Worm (Caenorhabditis elegans) whole organism, mixed stage, embryonic: ENCODE data around the gene bbs-4.
A peak's percentile ranks its signal among the peaks of the same experiment; 100 is the strongest.

Experiments used
- M03D4.4 ChIP-seq: sonication (generic microtip); optimal IDR thresholded peaks from 2 replicates; lab custom pipeline; 2017; ENCODE audit warnings: mild to moderate bottlenecking, missing genetic modification characterization, missing compliant biosample characterization
- bed-3 ChIP-seq: fragments of 200-800 bp; sonication (Bioruptor generic); optimal IDR thresholded peaks from 3 replicates; lab custom pipeline; 2018; ENCODE audit warnings: mild to moderate bottlenecking, missing genetic modification characterization, moderate library complexity, missing compliant biosample characterization
- blmp-1 ChIP-seq: fragments of 150-350 bp; optimal IDR thresholded peaks from 2 replicates; lab custom pipeline; 2014; ENCODE audit warnings: missing biosample characterization, missing genetic modification characterization
- ceh-39 ChIP-seq: fragments of 150-350 bp; optimal IDR thresholded peaks from 2 replicates; lab custom pipeline; 2014; ENCODE audit warnings: missing biosample characterization, missing genetic modification characterization
- ceh-43 ChIP-seq: fragments of 200-800 bp; sonication (Bioruptor generic); optimal IDR thresholded peaks from 2 replicates; lab custom pipeline; 2018; ENCODE audit warnings: mild to moderate bottlenecking, missing genetic modification characterization, moderate library complexity, missing compliant biosample characterization
- ceh-83 ChIP-seq: fragments of 200-800 bp; sonication (Bioruptor generic); optimal IDR thresholded peaks from 2 replicates; lab custom pipeline; 2018; ENCODE audit warnings: mild to moderate bottlenecking, missing genetic modification characterization, missing compliant biosample characterization
- ces-1 ChIP-seq: fragments of 150-350 bp; optimal IDR thresholded peaks from 2 replicates; lab custom pipeline; 2014; ENCODE audit warnings: missing biosample characterization, missing genetic modification reagents, missing genetic modification characterization
- cnd-1 ChIP-seq: fragments of 200-800 bp; sonication (Bioruptor generic); optimal IDR thresholded peaks from 2 replicates; lab custom pipeline; 2018; ENCODE audit warnings: mild to moderate bottlenecking, missing genetic modification characterization, missing compliant biosample characterization
- drap-1 ChIP-seq: fragments of 200-800 bp; sonication (Bioruptor generic); optimal IDR thresholded peaks from 3 replicates; lab custom pipeline; 2018; ENCODE audit warnings: mild to moderate bottlenecking, missing genetic modification characterization, missing compliant biosample characterization
- elt-1 ChIP-seq: sonication (generic microtip); optimal IDR thresholded peaks from 2 replicates; lab custom pipeline; 2017; ENCODE audit warnings: missing genetic modification characterization, mild to moderate bottlenecking, missing compliant biosample characterization, antibody characterized with exemption, moderate library complexity, borderline replicate concordance; ENCODE audit not compliant: insufficient read depth
- elt-3 ChIP-seq: fragments of 150-350 bp; optimal IDR thresholded peaks from 2 replicates; lab custom pipeline; 2014; ENCODE audit warnings: missing biosample characterization, missing genetic modification characterization
- flh-1 ChIP-seq: fragments of 200-800 bp; sonication (Bioruptor generic); optimal IDR thresholded peaks from 2 replicates; lab custom pipeline; 2018; ENCODE audit warnings: mild to moderate bottlenecking, missing genetic modification characterization, moderate library complexity, missing compliant biosample characterization
- ham-2 ChIP-seq: fragments of 200-800 bp; sonication (Bioruptor generic); optimal IDR thresholded peaks from 2 replicates; lab custom pipeline; 2018; ENCODE audit warnings: mild to moderate bottlenecking, missing genetic modification characterization, missing compliant biosample characterization
- lin-13 ChIP-seq: fragments of 150-350 bp; optimal IDR thresholded peaks from 2 replicates; lab custom pipeline; 2014; ENCODE audit warnings: missing biosample characterization, missing genetic modification characterization
- lin-32 ChIP-seq: fragments of 200-800 bp; sonication (Bioruptor generic); optimal IDR thresholded peaks from 2 replicates; lab custom pipeline; 2018; ENCODE audit warnings: mild to moderate bottlenecking, missing genetic modification characterization, missing compliant biosample characterization
- lsy-2 ChIP-seq: fragments of 150-350 bp; optimal IDR thresholded peaks from 2 replicates; lab custom pipeline; 2014; ENCODE audit warnings: missing biosample characterization, missing genetic modification characterization
- mab-5 ChIP-seq: fragments of 150-350 bp; optimal IDR thresholded peaks from 2 replicates; lab custom pipeline; 2014; ENCODE audit warnings: missing biosample characterization, missing genetic modification characterization
- mep-1 ChIP-seq: fragments of 150-350 bp; optimal IDR thresholded peaks from 2 replicates; lab custom pipeline; 2017; ENCODE audit warnings: missing biosample characterization, missing genetic modification reagents, missing genetic modification characterization, inconsistent platforms
- mls-2 ChIP-seq: sonication (generic microtip); optimal IDR thresholded peaks from 2 replicates; lab custom pipeline; 2016; ENCODE audit warnings: mild to moderate bottlenecking, missing genetic modification characterization, moderate library complexity, missing compliant biosample characterization
- nhr-12 ChIP-seq: fragments of 150-350 bp; optimal IDR thresholded peaks from 2 replicates; lab custom pipeline; 2014; ENCODE audit warnings: missing biosample characterization, missing genetic modification characterization
- nhr-2 ChIP-seq: fragments of 150-350 bp; optimal IDR thresholded peaks from 2 replicates; lab custom pipeline; 2014; ENCODE audit warnings: missing biosample characterization, missing genetic modification characterization
- nhr-237 ChIP-seq: fragments of 150-350 bp; optimal IDR thresholded peaks from 2 replicates; lab custom pipeline; 2014; ENCODE audit warnings: missing biosample characterization, missing genetic modification characterization
- nhr-28 ChIP-seq: fragments of 150-350 bp; optimal IDR thresholded peaks from 2 replicates; lab custom pipeline; 2014; ENCODE audit warnings: missing biosample characterization, missing genetic modification characterization
- nhr-76 ChIP-seq: sonication (generic microtip); optimal IDR thresholded peaks from 2 replicates; lab custom pipeline; 2017; ENCODE audit warnings: missing biosample characterization, missing genetic modification characterization
- pha-4 ChIP-seq: fragments of 150-350 bp; optimal IDR thresholded peaks from 2 replicates; lab custom pipeline; 2018; ENCODE audit warnings: missing biosample characterization, missing genetic modification reagents, missing genetic modification characterization
- sem-2 ChIP-seq: fragments of 200-800 bp; sonication (Bioruptor generic); optimal IDR thresholded peaks from 2 replicates; lab custom pipeline; 2018; ENCODE audit warnings: mild to moderate bottlenecking, missing genetic modification characterization, missing compliant biosample characterization
- snpc-4 ChIP-seq: fragments of 150-350 bp; optimal IDR thresholded peaks from 2 replicates; lab custom pipeline; 2014; ENCODE audit warnings: missing biosample characterization, missing genetic modification characterization
- sptf-1 ChIP-seq: sonication (generic microtip); optimal IDR thresholded peaks from 2 replicates; lab custom pipeline; 2017; ENCODE audit warnings: mild to moderate bottlenecking, missing genetic modification characterization, moderate library complexity, missing compliant biosample characterization
- tbx-8 ChIP-seq: fragments of 200-800 bp; sonication (Bioruptor generic); optimal IDR thresholded peaks from 2 replicates; lab custom pipeline; 2018; ENCODE audit warnings: mild to moderate bottlenecking, missing genetic modification characterization, moderate library complexity, missing compliant biosample characterization
- unc-120 ChIP-seq: sonication (generic microtip); optimal IDR thresholded peaks from 2 replicates; lab custom pipeline; 2017; ENCODE audit warnings: missing genetic modification characterization, missing compliant biosample characterization; ENCODE audit not compliant: poor library complexity, severe bottlenecking
- unc-39 ChIP-seq: fragments of 150-350 bp; optimal IDR thresholded peaks from 2 replicates; lab custom pipeline; 2014; ENCODE audit warnings: missing biosample characterization, missing genetic modification characterization
- ztf-11 ChIP-seq: fragments of 150-350 bp; optimal IDR thresholded peaks from 2 replicates; lab custom pipeline; 2014; ENCODE audit warnings: missing biosample characterization, missing genetic modification characterization

The bbs-4 gene

DNA sequence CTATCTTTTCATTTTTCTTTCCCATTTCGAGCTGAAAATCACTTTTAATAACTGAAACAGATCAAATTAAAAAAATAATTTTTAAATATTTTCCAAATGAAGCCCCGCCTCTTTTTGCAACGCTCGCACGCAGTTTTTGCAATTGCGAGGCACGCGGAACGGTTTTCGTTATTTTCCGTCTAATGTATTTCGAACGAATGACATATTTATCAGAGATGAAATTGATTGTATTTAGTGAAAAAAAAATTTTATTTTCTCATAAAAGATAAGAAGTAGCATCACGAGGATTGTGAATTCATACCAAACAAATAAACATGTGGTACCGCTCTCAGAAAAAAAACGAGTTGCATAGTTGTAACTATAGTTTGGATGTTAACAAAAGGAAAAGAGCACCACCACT, 17.9 kb upstream of the bbs-4 start, which contains the start of gene rpac-19:
rpac-19 (minus strand) TSS at position 31 of the 400 bp plus-strand sequence.
- TF ChIP-seq ceh-39 (tag; lab: Kevin White, UChicago) (peak; percentile 29), M03D4.4 (peak; percentile 69), nhr-28 (tag; lab: Kevin White, UChicago) (no peak), ham-2 (GFP tag; lab: Kevin White, UChicago) (no peak), nhr-76 (tag; lab: Kevin White, UChicago) (peak; percentile 20), blmp-1 (tag; lab: Kevin White, UChicago) (peak; percentile 71), sem-2 (GFP tag; lab: Kevin White, UChicago) (peak; percentile 9), elt-1 (no peak), mls-2 (peak; percentile 53), nhr-2 (tag; lab: Kevin White, UChicago) (peak; percentile 19), flh-1 (GFP tag; lab: Kevin White, UChicago) (no peak), sptf-1 (tag; lab: Kevin White, UChicago) (peak; percentile 73), cnd-1 (tag; lab: Kevin White, UChicago) (peak; percentile 13), drap-1 (GFP tag; lab: Kevin White, UChicago) (no peak), mep-1 (tag; lab: Kevin White, UChicago) (peak; percentile 77), ceh-43 (GFP tag; lab: Kevin White, UChicago) (peak; percentile 47), tbx-8 (GFP tag; lab: Kevin White, UChicago) (no peak), snpc-4 (tag; lab: Kevin White, UChicago) (no peak), bed-3 (GFP tag; lab: Kevin White, UChicago) (peak; percentile 47), unc-120 (peak; percentile 32), ceh-83 (no peak), ces-1 (GFP tag; lab: Kevin White, UChicago) (no peak), pha-4 (no peak), lsy-2 (tag; lab: Kevin White, UChicago) (peak; percentile 30), mab-5 (peak; percentile 17)

DNA sequence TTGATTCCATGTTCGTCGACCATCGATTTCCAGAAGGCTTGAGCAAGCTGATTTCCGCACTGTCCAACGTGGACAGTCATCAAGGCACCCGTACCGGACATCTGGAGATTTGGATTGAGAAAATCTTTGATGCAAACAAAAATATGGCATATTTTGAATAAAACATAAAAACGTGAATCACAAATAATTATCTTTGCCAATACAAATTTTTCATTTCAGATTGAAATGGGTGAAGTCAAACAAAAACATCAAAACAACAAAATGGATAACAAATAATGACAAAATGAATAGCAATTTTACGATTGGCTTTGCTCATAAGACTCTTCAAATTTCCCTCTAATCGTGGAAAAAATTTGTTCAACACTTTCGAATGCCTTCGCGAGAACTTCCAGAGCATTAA, 17.1 kb upstream of the bbs-4 start, which contains the start of gene tbg-1:
tbg-1 (minus strand) TSS at position 101 of the 400 bp plus-strand sequence.
- no peak for TF ChIP-seq drap-1 (GFP tag; lab: Kevin White, UChicago)
- TF ChIP-seq nhr-76 (tag; lab: Kevin White, UChicago), result no peak
- TF ChIP-seq ceh-39 (tag; lab: Kevin White, UChicago), result no peak
- TF ChIP-seq ces-1 (GFP tag; lab: Kevin White, UChicago), result no peak
- no peak for TF ChIP-seq nhr-237 (tag; lab: Kevin White, UChicago)
- TF ChIP-seq elt-3 (tag; lab: Kevin White, UChicago), result no peak
- no peak for TF ChIP-seq ztf-11 (tag; lab: Kevin White, UChicago)
- no peak for TF ChIP-seq sem-2 (GFP tag; lab: Kevin White, UChicago)
- TF ChIP-seq cnd-1 (tag; lab: Kevin White, UChicago), result no peak
- no peak for TF ChIP-seq snpc-4 (tag; lab: Kevin White, UChicago)
- no peak for TF ChIP-seq unc-120
- no peak for TF ChIP-seq blmp-1 (tag; lab: Kevin White, UChicago)
- no peak for TF ChIP-seq ceh-43 (GFP tag; lab: Kevin White, UChicago)
- no peak for TF ChIP-seq flh-1 (GFP tag; lab: Kevin White, UChicago)
- TF ChIP-seq, all 35 proteins: peak for 0

DNA sequence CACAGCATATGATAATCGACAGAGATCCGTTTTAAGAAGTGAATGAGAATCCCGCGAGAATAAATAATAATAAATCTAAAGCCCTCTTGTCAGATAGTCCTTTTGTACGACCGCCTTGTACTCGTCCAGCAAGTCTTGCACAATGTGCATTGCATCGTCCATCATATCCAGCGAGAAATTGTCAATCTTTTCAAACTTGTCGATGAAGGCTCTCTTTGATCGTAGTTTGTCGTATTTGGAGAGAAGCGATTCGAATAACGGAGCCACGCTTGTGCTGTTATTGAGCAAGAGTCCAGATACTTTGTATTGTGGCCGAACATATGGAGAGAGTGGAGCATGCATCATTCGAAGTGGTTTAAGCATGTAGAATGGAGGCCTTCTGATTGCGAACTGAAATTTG, 14.6 kb upstream of the bbs-4 start:
- TF ChIP-seq unc-120 (no peak), lsy-2 (tag; lab: Kevin White, UChicago) (no peak), nhr-237 (tag; lab: Kevin White, UChicago) (no peak), lin-32 (GFP tag; lab: Kevin White, UChicago) (no peak), ham-2 (GFP tag; lab: Kevin White, UChicago) (no peak), ceh-83 (no peak)
- TF ChIP-seq, all 35 proteins: peak for 0

DNA sequence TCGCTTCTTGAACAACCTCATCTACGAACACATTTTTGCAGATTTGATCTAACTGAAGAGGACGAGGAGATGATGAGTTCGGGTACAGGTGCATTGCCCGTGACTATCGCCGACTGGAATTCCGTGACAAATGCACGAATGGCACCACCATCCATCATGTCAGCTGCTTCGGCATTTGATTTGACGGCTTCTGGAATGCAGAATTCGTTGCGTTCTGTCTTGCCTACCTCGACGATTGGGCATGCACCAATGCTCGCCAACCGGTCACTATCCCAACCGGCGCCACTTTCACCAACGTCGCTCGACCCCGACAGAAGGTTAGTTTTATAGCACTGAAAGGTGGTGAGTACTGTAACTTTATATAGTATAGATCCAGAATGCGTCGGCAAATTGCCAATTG, 11.5 kb upstream of the bbs-4 start:
- TF ChIP-seq unc-39 (tag; lab: Kevin White, UChicago) (no peak), unc-120 (no peak), nhr-12 (tag; lab: Kevin White, UChicago) (no peak), nhr-237 (tag; lab: Kevin White, UChicago) (no peak), nhr-2 (tag; lab: Kevin White, UChicago) (no peak), ceh-43 (GFP tag; lab: Kevin White, UChicago) (no peak), M03D4.4 (no peak), lin-13 (tag; lab: Kevin White, UChicago) (no peak), cnd-1 (tag; lab: Kevin White, UChicago) (no peak), lsy-2 (tag; lab: Kevin White, UChicago) (no peak), lin-32 (GFP tag; lab: Kevin White, UChicago) (no peak), snpc-4 (tag; lab: Kevin White, UChicago) (no peak), ceh-83 (no peak), drap-1 (GFP tag; lab: Kevin White, UChicago) (no peak), nhr-28 (tag; lab: Kevin White, UChicago) (no peak), blmp-1 (tag; lab: Kevin White, UChicago) (no peak), mls-2 (no peak), ceh-39 (tag; lab: Kevin White, UChicago) (no peak), sptf-1 (tag; lab: Kevin White, UChicago) (no peak), bed-3 (GFP tag; lab: Kevin White, UChicago) (no peak)
- TF ChIP-seq, all 35 proteins: peak for 0
